Fruit fly (Drosophila melanogaster): ENCODE results near the gene Mcm2.

dm6 chr3R:8312037-8312436 lies 47.3 kb downstream of the Mcm2 start, which contains the start of the genes CG11694 and CG11698:
- TF ChIP-seq otp (GFP tag; IDR thresholded peaks at IDR 0.05): no peak
- no peak for TF ChIP-seq org-1 (GFP tag; optimal IDR thresholded peaks at IDR 0.05)
- no peak for TF ChIP-seq CG12299 (tag; optimal IDR thresholded peaks at IDR 0.05)
- TF ChIP-seq CG1647 (GFP tag; optimal IDR thresholded peaks at IDR 0.05): no peak
- no peak for TF ChIP-seq CG7271 (tag; optimal IDR thresholded peaks at IDR 0.05)
- no peak for TF ChIP-seq CG13775 (GFP tag; optimal IDR thresholded peaks at IDR 0.05)
- no peak for TF ChIP-seq GATAe (GFP tag; conservative IDR thresholded peaks at IDR 0.05)

All from whole organism, embryonic.